Worm (Caenorhabditis elegans) whole organism, L2 larva: ENCODE measurements around the gene C02E7.10.

Experiments
- R02D3.7 ChIP-seq: fragments of 150-350 bp; optimal IDR thresholded peaks from 2 replicates; lab custom pipeline; 2014; ENCODE audit warnings: missing biosample characterization, missing genetic modification characterization
- aly-2 ChIP-seq: fragments of 150-350 bp; optimal IDR thresholded peaks from 2 replicates; lab custom pipeline; 2014; ENCODE audit warnings: missing biosample characterization, missing genetic modification characterization
- ama-1 ChIP-seq: fragments of 150-350 bp; optimal IDR thresholded peaks from 2 replicates; lab custom pipeline; 2018; ENCODE audit warnings: inconsistent platforms
- blmp-1 ChIP-seq: sonication (generic microtip); optimal IDR thresholded peaks from 2 replicates; lab custom pipeline; 2017; ENCODE audit warnings: missing genetic modification characterization, mild to moderate bottlenecking, missing compliant biosample characterization, antibody characterized with exemption, moderate library complexity; ENCODE audit not compliant: insufficient read depth
- nhr-11 ChIP-seq: fragments of 150-350 bp; optimal IDR thresholded peaks from 2 replicates; lab custom pipeline; 2014; ENCODE audit warnings: missing biosample characterization, missing genetic modification characterization
- nhr-12 ChIP-seq: fragments of 150-350 bp; optimal IDR thresholded peaks from 2 replicates; lab custom pipeline; 2014; ENCODE audit warnings: missing biosample characterization, missing genetic modification characterization
- nhr-6 ChIP-seq: fragments of 150-350 bp; optimal IDR thresholded peaks from 2 replicates; lab custom pipeline; 2014; ENCODE audit warnings: missing biosample characterization, missing genetic modification characterization
- skn-1 ChIP-seq: sonication (generic microtip); optimal IDR thresholded peaks from 2 replicates; lab custom pipeline; 2017; ENCODE audit warnings: missing biosample characterization, missing genetic modification characterization
- ztf-11 ChIP-seq: sonication (generic microtip); optimal IDR thresholded peaks from 2 replicates; lab custom pipeline; 2017; ENCODE audit warnings: missing biosample characterization, missing genetic modification characterization
- ztf-4 ChIP-seq: fragments of 150-350 bp; optimal IDR thresholded peaks from 2 replicates; lab custom pipeline; 2014; ENCODE audit warnings: missing biosample characterization, missing genetic modification characterization

- TF ChIP-seq ztf-11 (tag; lab: Kevin White, UChicago) = no peak
- no peak for TF ChIP-seq nhr-12 (tag; lab: Kevin White, UChicago)
- TF ChIP-seq aly-2 (tag; lab: Kevin White, UChicago) = no peak
- TF ChIP-seq R02D3.7 (tag; lab: Kevin White, UChicago) = no peak
- TF ChIP-seq ztf-4 = no peak
- TF ChIP-seq ama-1 (lab: Kevin White, UChicago) = no peak
- TF ChIP-seq nhr-6 (tag; lab: Kevin White, UChicago) = no peak
- no peak for TF ChIP-seq nhr-11
- no peak for TF ChIP-seq blmp-1 (tag; lab: Kevin White, UChicago)
- TF ChIP-seq skn-1 (tag; lab: Kevin White, UChicago) = no peak
Measured at ce11 chrV:4964020-4964635, 31.3 kb upstream of the C02E7.10 start.
